Worm (Caenorhabditis elegans): ENCODE data around the gene F25G6.8.

DNA sequence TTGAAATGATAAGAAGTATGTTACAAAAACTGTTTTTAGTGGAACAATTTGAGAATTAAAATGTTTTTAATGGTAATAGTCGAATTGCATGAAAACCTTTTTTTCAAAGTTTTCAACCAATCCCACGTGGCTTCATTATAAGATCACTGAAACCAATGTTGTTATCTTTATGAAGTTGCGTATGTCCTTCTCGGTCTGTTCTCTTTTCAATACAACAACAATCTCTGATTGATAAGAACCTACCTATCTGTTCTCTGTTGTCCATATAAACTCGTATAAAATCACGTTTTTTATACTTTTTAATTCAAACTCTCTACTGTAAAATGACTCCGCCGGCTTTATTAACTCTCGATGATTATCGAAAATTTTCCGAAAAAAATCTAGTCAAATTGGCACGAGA, 38.3 kb upstream of the F25G6.8 start, which contains the start of gene F41E6.5:
- TF ChIP-seq pqm-1 (tag; optimal IDR thresholded peaks at IDR 0.05) (no peak), zag-1 (tag; optimal IDR thresholded peaks at IDR 0.05) (no peak), nhr-12 (tag; optimal IDR thresholded peaks at IDR 0.05) (no peak), fkh-10 (GFP tag; optimal IDR thresholded peaks at IDR 0.05) (no peak), egl-13 (tag; optimal IDR thresholded peaks at IDR 0.05) (no peak)

All from whole organism, L1 larva.